Worm (Caenorhabditis elegans) whole organism, L2 larva: ENCODE results near the gene ugt-6.

Experiments used
- F13H6.1 ChIP-seq: sonication (generic microtip); optimal IDR thresholded peaks from 2 replicates; lab custom pipeline; 2016; ENCODE audit warnings: missing genetic modification characterization, missing compliant biosample characterization
- elt-3 ChIP-seq: sonication (generic microtip); optimal IDR thresholded peaks from 2 replicates; lab custom pipeline; 2017; ENCODE audit warnings: missing biosample characterization, missing genetic modification characterization
- fos-1 ChIP-seq: fragments of 150-350 bp; optimal IDR thresholded peaks from 2 replicates; lab custom pipeline; 2014; ENCODE audit warnings: missing biosample characterization, missing genetic modification characterization
- lin-39 ChIP-seq: fragments of 150-350 bp; optimal IDR thresholded peaks from 2 replicates; lab custom pipeline; 2014; ENCODE audit warnings: missing biosample characterization, missing genetic modification reagents, missing genetic modification characterization
- lsy-2 ChIP-seq, 2 experiments: fragments of 150-350 bp in 1 of 2; sonication (generic microtip) in 1 of 2; optimal IDR thresholded peaks; 2 replicates each; lab custom pipeline; 2014 to 2017; ENCODE audit warnings: missing biosample characterization in 2 of 2, missing genetic modification characterization in 2 of 2
- mab-5 ChIP-seq: fragments of 150-350 bp; optimal IDR thresholded peaks from 2 replicates; lab custom pipeline; 2014; ENCODE audit warnings: missing biosample characterization, missing genetic modification characterization
- nhr-12 ChIP-seq: fragments of 150-350 bp; optimal IDR thresholded peaks from 2 replicates; lab custom pipeline; 2014; ENCODE audit warnings: missing biosample characterization, missing genetic modification characterization
- nhr-23 ChIP-seq: fragments of 150-350 bp; optimal IDR thresholded peaks from 2 replicates; lab custom pipeline; 2014; ENCODE audit warnings: missing biosample characterization, missing genetic modification reagents, missing genetic modification characterization
- nhr-237 ChIP-seq: fragments of 150-350 bp; optimal IDR thresholded peaks from 2 replicates; lab custom pipeline; 2014; ENCODE audit warnings: missing biosample characterization, missing genetic modification characterization
- snpc-4 ChIP-seq: fragments of 150-350 bp; optimal IDR thresholded peaks from 2 replicates; lab custom pipeline; 2014; ENCODE audit warnings: missing biosample characterization, missing genetic modification characterization
- unc-55 ChIP-seq: fragments of 150-350 bp; sonication (generic microtip); optimal IDR thresholded peaks from 3 replicates; lab custom pipeline; 2014; ENCODE audit warnings: missing biosample characterization, missing genetic modification reagents, missing genetic modification characterization
- unc-62 ChIP-seq: fragments of 150-350 bp; optimal IDR thresholded peaks from 2 replicates; lab custom pipeline; 2014; ENCODE audit warnings: missing biosample characterization, missing genetic modification reagents, missing genetic modification characterization
- zag-1 ChIP-seq: fragments of 150-350 bp; optimal IDR thresholded peaks from 2 replicates; lab custom pipeline; 2014; ENCODE audit warnings: missing biosample characterization, missing genetic modification characterization

DNA sequence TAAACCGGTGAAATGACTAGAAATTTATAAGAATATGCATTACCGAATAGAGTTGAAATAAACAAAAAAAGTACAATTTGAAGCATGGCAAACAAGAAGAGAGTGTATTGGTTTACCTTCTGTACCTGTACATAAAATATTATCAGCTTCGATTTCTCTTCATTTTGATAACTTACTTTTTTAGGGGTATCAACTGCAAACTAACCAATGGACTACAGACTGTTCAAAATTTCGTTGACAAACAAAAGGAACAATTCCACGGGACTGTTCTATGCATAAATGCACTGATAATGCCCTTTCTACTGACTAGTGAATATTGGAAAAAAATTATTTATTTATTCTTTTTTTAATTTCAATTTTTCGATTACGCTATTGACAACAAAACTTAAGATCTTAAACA, at the start of gene ugt-6:
- TF ChIP-seq nhr-23 (tag; lab: Kevin White, UChicago) (no peak), unc-55 (no peak), lsy-2 (tag; optimal IDR thresholded peaks at IDR 0.05; lab: Kevin White, UChicago) (no peak), lin-39 (tag; lab: Kevin White, UChicago) (no peak), fos-1 (tag; lab: Kevin White, UChicago) (no peak), F13H6.1 (tag; lab: Kevin White, UChicago) (no peak), nhr-12 (tag; lab: Kevin White, UChicago) (no peak), elt-3 (tag; lab: Kevin White, UChicago) (no peak), snpc-4 (tag; lab: Kevin White, UChicago) (no peak), nhr-237 (no peak), unc-62 (GFP tag; lab: Kevin White, UChicago) (no peak), mab-5 (tag; lab: Kevin White, UChicago) (no peak), zag-1 (no peak)
